Worm (Caenorhabditis elegans) whole organism, late embryonic: ENCODE data around the gene rin-1.

ENCODE experiments used
- K09A11.1 ChIP-seq: sonication (generic microtip); optimal IDR thresholded peaks from 2 replicates; lab custom pipeline; 2017; ENCODE audit warnings: antibody characterized with exemption, mild to moderate bottlenecking, missing genetic modification characterization, missing compliant biosample characterization; ENCODE audit not compliant: insufficient read depth
- dmd-4 ChIP-seq: sonication (generic microtip); optimal IDR thresholded peaks from 2 replicates; lab custom pipeline; 2016; ENCODE audit warnings: borderline replicate concordance, missing genetic modification characterization, missing compliant biosample characterization
- nfya-1 ChIP-seq: sonication (generic microtip); optimal IDR thresholded peaks from 2 replicates; lab custom pipeline; 2017; ENCODE audit warnings: missing genetic modification characterization, mild to moderate bottlenecking, missing compliant biosample characterization, antibody characterized with exemption, moderate library complexity
- odd-2 ChIP-seq: sonication (generic microtip); optimal IDR thresholded peaks from 2 replicates; lab custom pipeline; 2017; ENCODE audit warnings: antibody characterized with exemption, mild to moderate bottlenecking, missing genetic modification characterization, missing compliant biosample characterization
- tbx-2 ChIP-seq: sonication (generic microtip); optimal IDR thresholded peaks from 2 replicates; lab custom pipeline; 2016; ENCODE audit warnings: missing genetic modification characterization, missing compliant biosample characterization

ce11 chrV:14793043-14793442 lies 22.4 kb downstream of the rin-1 start:
- no peak for TF ChIP-seq tbx-2
- TF ChIP-seq K09A11.1 (tag; lab: Kevin White, UChicago) = no peak
- TF ChIP-seq nfya-1 (tag; lab: Kevin White, UChicago) = no peak
- TF ChIP-seq odd-2 (tag; lab: Kevin White, UChicago) = no peak
- TF ChIP-seq dmd-4 (tag; lab: Kevin White, UChicago) = no peak
